Worm (Caenorhabditis elegans) whole organism, late embryonic: ENCODE measurements around the gene T19H12.3.

Experiments used
- C08G9.2 ChIP-seq: sonication (generic microtip); optimal IDR thresholded peaks from 2 replicates; lab custom pipeline; 2016; ENCODE audit warnings: mild to moderate bottlenecking, missing genetic modification characterization, moderate library complexity, missing compliant biosample characterization
- C38D4.7 ChIP-seq: fragments of 200-800 bp; sonication (Bioruptor generic); optimal IDR thresholded peaks from 2 replicates; lab custom pipeline; 2018; ENCODE audit warnings: mild to moderate bottlenecking, missing genetic modification characterization, moderate library complexity, missing compliant biosample characterization
- F13H6.1 ChIP-seq: sonication (generic microtip); optimal IDR thresholded peaks from 2 replicates; lab custom pipeline; 2016; ENCODE audit warnings: missing genetic modification characterization, missing compliant biosample characterization
- K02D7.2 ChIP-seq: sonication (generic microtip); optimal IDR thresholded peaks from 2 replicates; lab custom pipeline; 2017; ENCODE audit warnings: mild to moderate bottlenecking, missing genetic modification characterization, missing compliant biosample characterization
- K09A11.1 ChIP-seq: sonication (generic microtip); optimal IDR thresholded peaks from 2 replicates; lab custom pipeline; 2017; ENCODE audit warnings: antibody characterized with exemption, mild to moderate bottlenecking, missing genetic modification characterization, missing compliant biosample characterization; ENCODE audit not compliant: insufficient read depth
- T23F11.4 ChIP-seq: fragments of 200-800 bp; sonication (Bioruptor generic); optimal IDR thresholded peaks from 2 replicates; lab custom pipeline; 2018; ENCODE audit warnings: mild to moderate bottlenecking, missing genetic modification characterization, missing compliant biosample characterization
- Y22D7AL.16 ChIP-seq: sonication (generic microtip); optimal IDR thresholded peaks from 2 replicates; lab custom pipeline; 2016; ENCODE audit warnings: missing genetic modification characterization, missing compliant biosample characterization
- ahr-1 ChIP-seq: sonication (generic microtip); optimal IDR thresholded peaks from 2 replicates; lab custom pipeline; 2016; ENCODE audit warnings: missing genetic modification characterization, missing compliant biosample characterization
- ceh-18 ChIP-seq: sonication (generic microtip); optimal IDR thresholded peaks from 2 replicates; lab custom pipeline; 2016; ENCODE audit warnings: missing genetic modification characterization, missing compliant biosample characterization
- ceh-31 ChIP-seq: sonication (generic microtip); optimal IDR thresholded peaks from 2 replicates; lab custom pipeline; 2016; ENCODE audit warnings: missing genetic modification characterization, missing compliant biosample characterization
- ceh-34 ChIP-seq: sonication (generic microtip); optimal IDR thresholded peaks from 2 replicates; lab custom pipeline; 2016; ENCODE audit warnings: mild to moderate bottlenecking, missing genetic modification characterization, missing compliant biosample characterization
- ceh-45 ChIP-seq: fragments of 200-800 bp; sonication (Bioruptor generic); IDR thresholded peaks from 2 replicates; pipeline ENCODE4 v1.3.6; 2022; ENCODE audit warnings: missing genetic modification reagents, missing genetic modification characterization, missing compliant biosample characterization
- ceh-9 ChIP-seq: sonication (generic microtip); optimal IDR thresholded peaks from 2 replicates; lab custom pipeline; 2016; ENCODE audit warnings: mild to moderate bottlenecking, missing genetic modification characterization, inconsistent platforms, missing compliant biosample characterization
- dmd-4 ChIP-seq: sonication (generic microtip); optimal IDR thresholded peaks from 2 replicates; lab custom pipeline; 2016; ENCODE audit warnings: borderline replicate concordance, missing genetic modification characterization, missing compliant biosample characterization
- dve-1 ChIP-seq: sonication (generic microtip); optimal IDR thresholded peaks from 2 replicates; lab custom pipeline; 2017; ENCODE audit warnings: antibody characterized with exemption, mild to moderate bottlenecking, missing genetic modification characterization, missing compliant biosample characterization
- elt-4 ChIP-seq: sonication (generic microtip); optimal IDR thresholded peaks from 2 replicates; lab custom pipeline; 2016; ENCODE audit warnings: missing genetic modification characterization, missing compliant biosample characterization
- ets-4 ChIP-seq: sonication (generic microtip); optimal IDR thresholded peaks from 2 replicates; lab custom pipeline; 2016; ENCODE audit warnings: missing genetic modification characterization, missing compliant biosample characterization
- fkh-10 ChIP-seq: fragments of 150-350 bp; optimal IDR thresholded peaks from 2 replicates; lab custom pipeline; 2014; ENCODE audit warnings: missing biosample characterization, missing genetic modification reagents, missing genetic modification characterization
- fkh-6 ChIP-seq: sonication (generic microtip); optimal IDR thresholded peaks from 2 replicates; lab custom pipeline; 2016; ENCODE audit warnings: missing genetic modification characterization, missing compliant biosample characterization
- hlh-15 ChIP-seq: sonication (generic microtip); optimal IDR thresholded peaks from 2 replicates; lab custom pipeline; 2016; ENCODE audit warnings: missing genetic modification characterization, missing compliant biosample characterization
- hlh-30 ChIP-seq: sonication (generic microtip); optimal IDR thresholded peaks from 2 replicates; lab custom pipeline; 2017; ENCODE audit warnings: antibody characterized with exemption, missing genetic modification characterization, missing compliant biosample characterization; ENCODE audit not compliant: insufficient read depth
- hlh-6 ChIP-seq: sonication (generic microtip); optimal IDR thresholded peaks from 2 replicates; lab custom pipeline; 2016; ENCODE audit warnings: missing genotype, missing genetic modification characterization, missing compliant biosample characterization
- lim-6 ChIP-seq: sonication (generic microtip); optimal IDR thresholded peaks from 2 replicates; lab custom pipeline; 2016; ENCODE audit warnings: missing genetic modification characterization, missing compliant biosample characterization
- lin-11 ChIP-seq: fragments of 200-800 bp; sonication (Bioruptor generic); optimal IDR thresholded peaks from 2 replicates; lab custom pipeline; 2018; ENCODE audit warnings: mild to moderate bottlenecking, missing genetic modification characterization, missing compliant biosample characterization
- mec-3 ChIP-seq: sonication (generic microtip); optimal IDR thresholded peaks from 2 replicates; lab custom pipeline; 2016; ENCODE audit warnings: borderline replicate concordance, missing genetic modification characterization, missing compliant biosample characterization
- nfya-1 ChIP-seq: sonication (generic microtip); optimal IDR thresholded peaks from 2 replicates; lab custom pipeline; 2017; ENCODE audit warnings: missing genetic modification characterization, mild to moderate bottlenecking, missing compliant biosample characterization, antibody characterized with exemption, moderate library complexity
- nhr-11 ChIP-seq: fragments of 150-350 bp; optimal IDR thresholded peaks from 2 replicates; lab custom pipeline; 2014; ENCODE audit warnings: missing biosample characterization, missing genetic modification characterization
- nhr-232 ChIP-seq: sonication (generic microtip); optimal IDR thresholded peaks from 2 replicates; lab custom pipeline; 2016; ENCODE audit warnings: missing genetic modification characterization, missing compliant biosample characterization
- npax-4 ChIP-seq: sonication (generic microtip); optimal IDR thresholded peaks from 2 replicates; lab custom pipeline; 2016; ENCODE audit warnings: missing genetic modification characterization, missing compliant biosample characterization
- odd-2 ChIP-seq: sonication (generic microtip); optimal IDR thresholded peaks from 2 replicates; lab custom pipeline; 2017; ENCODE audit warnings: antibody characterized with exemption, mild to moderate bottlenecking, missing genetic modification characterization, missing compliant biosample characterization
- pax-1 ChIP-seq: fragments of 150-350 bp; optimal IDR thresholded peaks from 2 replicates; lab custom pipeline; 2014; ENCODE audit warnings: missing biosample characterization, missing genetic modification characterization
- pha-2 ChIP-seq: sonication (generic microtip); optimal IDR thresholded peaks from 2 replicates; lab custom pipeline; 2017; ENCODE audit warnings: mild to moderate bottlenecking, missing genetic modification characterization, missing compliant biosample characterization
- pros-1 ChIP-seq: fragments of 150-350 bp; optimal IDR thresholded peaks from 2 replicates; lab custom pipeline; 2014; ENCODE audit warnings: missing biosample characterization, missing genetic modification reagents, missing genetic modification characterization
- ref-2 ChIP-seq: sonication (generic microtip); optimal IDR thresholded peaks from 2 replicates; lab custom pipeline; 2016; ENCODE audit warnings: missing genetic modification characterization, missing compliant biosample characterization
- tbx-2 ChIP-seq: sonication (generic microtip); optimal IDR thresholded peaks from 2 replicates; lab custom pipeline; 2016; ENCODE audit warnings: missing genetic modification characterization, missing compliant biosample characterization
- tbx-7 ChIP-seq: sonication (generic microtip); optimal IDR thresholded peaks from 2 replicates; lab custom pipeline; 2016; ENCODE audit warnings: missing genotype, missing genetic modification characterization, missing compliant biosample characterization
- ttx-3 ChIP-seq: sonication (generic microtip); optimal IDR thresholded peaks from 2 replicates; lab custom pipeline; 2016; ENCODE audit warnings: missing genetic modification reagents, missing genetic modification characterization, missing compliant biosample characterization
- unc-3 ChIP-seq, 2 experiments: fragments of 200-800 bp in 1 of 2; sonication (Bioruptor generic) in 1 of 2; sonication (generic microtip) in 1 of 2; conservative IDR thresholded peaks in 1 of 2; optimal IDR thresholded peaks in 1 of 2; 2 replicates each; pipeline versions ENCODE4 v1.3.6 to Lab custom; 2016 to 2022; ENCODE audit warnings: missing compliant biosample characterization in 2 of 2, missing genetic modification characterization in 2 of 2, missing genetic modification reagents in 1 of 2
- unc-42 ChIP-seq: sonication (generic microtip); optimal IDR thresholded peaks from 2 replicates; lab custom pipeline; 2016; ENCODE audit warnings: missing genotype, missing genetic modification characterization, missing compliant biosample characterization
- unc-55 ChIP-seq: sonication (generic microtip); optimal IDR thresholded peaks from 2 replicates; lab custom pipeline; 2017; ENCODE audit warnings: missing biosample characterization, missing genetic modification reagents, missing genetic modification characterization
- unc-86 ChIP-seq: sonication (generic microtip); optimal IDR thresholded peaks from 2 replicates; lab custom pipeline; 2016; ENCODE audit warnings: missing genetic modification characterization, missing compliant biosample characterization
- zip-5 ChIP-seq: sonication (generic microtip); optimal IDR thresholded peaks from 2 replicates; lab custom pipeline; 2016; ENCODE audit warnings: missing genetic modification characterization, missing compliant biosample characterization
- ztf-16 ChIP-seq: sonication (generic microtip); optimal IDR thresholded peaks from 2 replicates; lab custom pipeline; 2017; ENCODE audit warnings: missing genetic modification characterization, missing compliant biosample characterization

Gene T19H12.3

ce11 chrV:4851138-4851537, 34.3 kb upstream of the T19H12.3 start, which contains the start of gene nex-4:
Gene nex-4, plus strand, starts transcription at chrV:4851438.
- TF ChIP-seq ahr-1 (tag; lab: Kevin White, UChicago): no peak
- no peak for TF ChIP-seq lin-11
- no peak for TF ChIP-seq unc-3 (GFP tag; conservative IDR thresholded peaks at IDR 0.05; lab: Robert Waterston, UW)
- no peak for TF ChIP-seq unc-3 (tag; optimal IDR thresholded peaks at IDR 0.05; lab: Kevin White, UChicago)
- no peak for TF ChIP-seq tbx-2 (tag; lab: Kevin White, UChicago)
- TF ChIP-seq F13H6.1: no peak
- TF ChIP-seq fkh-10 (GFP tag; lab: Kevin White, UChicago): no peak
- TF ChIP-seq ets-4 (tag; lab: Kevin White, UChicago): no peak
- TF ChIP-seq pax-1 (tag; lab: Kevin White, UChicago): no peak
- TF ChIP-seq unc-42 (tag; lab: Kevin White, UChicago): no peak
- TF ChIP-seq nfya-1 (tag; lab: Kevin White, UChicago): no peak
- TF ChIP-seq K09A11.1 (tag; lab: Kevin White, UChicago): no peak
- no peak for TF ChIP-seq zip-5 (tag; lab: Kevin White, UChicago)
- no peak for TF ChIP-seq ztf-16 (tag; lab: Kevin White, UChicago)
- no peak for TF ChIP-seq unc-86 (tag; lab: Kevin White, UChicago)
- no peak for TF ChIP-seq nhr-11 (tag; lab: Kevin White, UChicago)
- TF ChIP-seq elt-4 (tag; lab: Kevin White, UChicago): no peak
- TF ChIP-seq ttx-3 (tag; lab: Kevin White, UChicago): no peak
- TF ChIP-seq hlh-15 (tag; lab: Kevin White, UChicago): no peak

- no peak for TF ChIP-seq C08G9.2 (tag; lab: Kevin White, UChicago)
- no peak for TF ChIP-seq fkh-6 (tag; lab: Kevin White, UChicago)
- no peak for TF ChIP-seq tbx-7 (tag; lab: Kevin White, UChicago)
- TF ChIP-seq ceh-45 (GFP tag; lab: Robert Waterston, UW): no peak
- no peak for TF ChIP-seq npax-4 (tag; lab: Kevin White, UChicago)
- TF ChIP-seq, all 69 proteins: peak for 0
These were observed 33.5 kb upstream of the T19H12.3 start for ce11 chrV:4851969-4852368.

ce11 chrV:4857561-4857960, 27.9 kb upstream of the T19H12.3 start:
- TF ChIP-seq C38D4.7 (GFP tag; lab: Kevin White, UChicago): no peak
- no peak for TF ChIP-seq T23F11.4 (GFP tag; lab: Kevin White, UChicago)
- TF ChIP-seq ttx-3 (tag; lab: Kevin White, UChicago): no peak
- TF ChIP-seq tbx-7 (tag; lab: Kevin White, UChicago): no peak
- no peak for TF ChIP-seq pha-2 (tag; lab: Kevin White, UChicago)

- peak; percentile 25 for TF ChIP-seq ceh-18 (tag; lab: Kevin White, UChicago)
- no peak for TF ChIP-seq ttx-3 (tag; lab: Kevin White, UChicago)
- no peak for TF ChIP-seq hlh-30 (tag; lab: Kevin White, UChicago)
- TF ChIP-seq C08G9.2 (tag; lab: Kevin White, UChicago): no peak
- TF ChIP-seq T23F11.4 (GFP tag; lab: Kevin White, UChicago): no peak
- no peak for TF ChIP-seq K02D7.2 (tag; lab: Kevin White, UChicago)
- TF ChIP-seq unc-86 (tag; lab: Kevin White, UChicago): no peak
- no peak for TF ChIP-seq ceh-9 (tag; lab: Kevin White, UChicago)
- peak; percentile 34 for TF ChIP-seq ceh-31
- no peak for TF ChIP-seq Y22D7AL.16
- no peak for TF ChIP-seq lin-11
- TF ChIP-seq mec-3 (tag; lab: Kevin White, UChicago): no peak
- no peak for TF ChIP-seq odd-2
- no peak for TF ChIP-seq pros-1 (tag; lab: Kevin White, UChicago)
- peak; percentile 43 for TF ChIP-seq nfya-1 (tag; lab: Kevin White, UChicago)
- peak; percentile 39 for TF ChIP-seq unc-55
- no peak for TF ChIP-seq lim-6 (tag; lab: Kevin White, UChicago)
- TF ChIP-seq nhr-232: no peak
- no peak for TF ChIP-seq dmd-4 (tag; lab: Kevin White, UChicago)
- TF ChIP-seq ref-2 (tag; lab: Kevin White, UChicago): peak; percentile 12
- TF ChIP-seq dve-1 (tag; lab: Kevin White, UChicago): no peak
- TF ChIP-seq ceh-34 (tag; lab: Kevin White, UChicago): no peak
- TF ChIP-seq fkh-10 (GFP tag; lab: Kevin White, UChicago): no peak
- TF ChIP-seq unc-42 (tag; lab: Kevin White, UChicago): peak; percentile 37
- TF ChIP-seq tbx-2 (tag; lab: Kevin White, UChicago): peak; percentile 21
- peak; percentile 28 for TF ChIP-seq hlh-6 (tag; lab: Kevin White, UChicago)
These were observed 24.9 kb upstream of the T19H12.3 start for ce11 chrV:4860525-4860924.
